Fruit fly (Drosophila melanogaster): ENCODE results near the gene CG33189.
A peak's percentile ranks its signal among the peaks of the same experiment; 100 is the strongest.

Gene CG33189

DNA sequence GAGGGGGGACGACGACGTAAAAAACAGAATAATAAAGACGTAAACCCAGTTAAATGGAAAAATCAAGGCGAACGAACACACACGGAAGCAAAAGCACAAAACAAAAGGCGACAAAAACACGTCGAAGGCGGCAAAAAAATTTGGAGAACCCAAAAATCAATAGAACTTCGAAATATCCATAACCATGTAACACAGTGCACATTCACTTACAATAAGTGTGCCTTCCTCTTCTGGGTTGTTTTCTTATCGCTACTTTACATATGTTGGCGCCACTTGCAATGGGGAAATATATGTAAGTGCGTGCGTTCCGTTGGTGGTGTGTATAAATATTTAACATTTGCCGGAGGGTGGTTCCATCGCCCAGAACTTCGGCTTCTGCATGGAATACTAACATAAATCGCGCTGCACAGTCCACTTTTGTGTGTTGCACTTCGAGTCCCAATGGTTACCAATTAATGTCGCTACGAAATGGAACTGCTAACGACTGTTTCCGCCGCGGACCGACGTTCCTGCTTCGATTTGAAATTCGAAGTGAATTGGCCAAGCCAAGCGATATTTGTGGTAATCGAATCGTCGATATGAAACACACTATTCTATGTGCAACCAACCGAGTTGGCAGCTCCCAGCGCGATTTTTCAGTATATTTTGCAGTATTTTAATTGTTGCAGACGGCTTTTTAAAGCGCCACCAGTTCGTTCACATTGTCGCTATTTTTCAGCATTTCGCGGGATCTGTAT, 33.3 kb downstream of the CG33189 start, which contains the start of the genes CG9801 and Nasp (continued):
- TF ChIP-seq kay (GFP tag; optimal IDR thresholded peaks at IDR 0.05) (peak; percentile 23), sisA (GFP tag; IDR thresholded peaks at IDR 0.05) (peak; percentile 19; the same call in 1 of the 2 replicates), ftz-f1 (GFP tag; optimal IDR thresholded peaks at IDR 0.05) (no peak), Sox102F (GFP tag; optimal IDR thresholded peaks at IDR 0.05) (no peak), CG4730 (GFP tag; IDR thresholded peaks at IDR 0.05) (no peak), bab2 (GFP tag; optimal IDR thresholded peaks at IDR 0.05) (no peak), Aef1 (GFP tag; IDR thresholded peaks at IDR 0.05) (no peak), TFAM (GFP tag; optimal IDR thresholded peaks at IDR 0.05) (no peak), CG4707 (GFP tag; optimal IDR thresholded peaks at IDR 0.05) (no peak), Dip2 (GFP tag; IDR thresholded peaks at IDR 0.05) (no peak), CG12071 (GFP tag; optimal IDR thresholded peaks at IDR 0.05) (peak; percentile 51), CG2875 (GFP tag; optimal IDR thresholded peaks at IDR 0.05) (no peak), CG31224 (GFP tag; IDR thresholded peaks at IDR 0.05) (0 out of 2 replicates have a peak, but pooled peaks have one; percentile 18), Jarid2 (GFP tag; optimal IDR thresholded peaks at IDR 0.05) (peak; percentile 81), CoRest (tag; optimal IDR thresholded peaks at IDR 0.05) (peak; percentile 44), HLH54F (GFP tag; optimal IDR thresholded peaks at IDR 0.05) (peak; percentile 33), gce (GFP tag; IDR thresholded peaks at IDR 0.05) (0 out of 3 replicates have a peak, but pooled peaks have one; percentile 15), sens-2 (GFP tag; IDR thresholded peaks at IDR 0.05) (no peak), CG15601 (tag; optimal IDR thresholded peaks at IDR 0.05) (peak; percentile 44), seq (GFP tag; IDR thresholded peaks at IDR 0.05) (no peak), pita (GFP tag; optimal IDR thresholded peaks at IDR 0.05) (no peak), Lpt (GFP tag; optimal IDR thresholded peaks at IDR 0.05) (no peak), gsb (GFP tag; IDR thresholded peaks at IDR 0.05) (no peak), CG11247 (GFP tag; IDR thresholded peaks at IDR 0.05) (peak; percentile 45; the same call in 1 of the 2 replicates), tgo (GFP tag; IDR thresholded peaks at IDR 0.05) (no peak), pfk (GFP tag; optimal IDR thresholded peaks at IDR 0.05) (no peak), ken (GFP tag; IDR thresholded peaks at IDR 0.05) (no peak), jigr1 (GFP tag; IDR thresholded peaks at IDR 0.05) (no peak), gt (GFP tag; IDR thresholded peaks at IDR 0.05) (no peak), CG3065 (GFP tag; optimal IDR thresholded peaks at IDR 0.05) (no peak), CG9215 (GFP tag; IDR thresholded peaks at IDR 0.05) (0 out of 2 replicates have a peak, but pooled peaks have one; percentile 12), CG33557 (GFP tag; optimal IDR thresholded peaks at IDR 0.05) (no peak), unpg (GFP tag; optimal IDR thresholded peaks at IDR 0.05) (no peak), aop (GFP tag; IDR thresholded peaks at IDR 0.05) (no peak), peb (GFP tag; IDR thresholded peaks at IDR 0.05) (0 out of 2 replicates have a peak, but pooled peaks have one; percentile 30), CG9932 (GFP tag; IDR thresholded peaks at IDR 0.05) (peak; percentile 55), Gsc (GFP tag; IDR thresholded peaks at IDR 0.05) (no peak), CG15269 (tag; optimal IDR thresholded peaks at IDR 0.05) (peak; percentile 25), CG10366 (GFP tag; IDR thresholded peaks at IDR 0.05) (peak; percentile 9; the same call in 1 of the 2 replicates), Ravus (GFP tag; IDR thresholded peaks at IDR 0.05) (no peak), CG15514 (GFP tag; optimal IDR thresholded peaks at IDR 0.05) (peak; percentile 81), CG14860 (GFP tag; IDR thresholded peaks at IDR 0.05; ENCODE audit: partially characterized antibody) (peak; percentile 56; the same call in 2 of the 3 replicates), zfh2 (GFP tag; optimal IDR thresholded peaks at IDR 0.05) (peak; percentile 28), MBD-R2 (GFP tag; IDR thresholded peaks at IDR 0.05) (peak; percentile 77), CG17359 (tag; optimal IDR thresholded peaks at IDR 0.05) (peak; percentile 18), CG14710 (tag; optimal IDR thresholded peaks at IDR 0.05) (peak; percentile 67), sug (tag; optimal IDR thresholded peaks at IDR 0.05) (no peak), CG11456 (GFP tag; IDR thresholded peaks at IDR 0.05) (0 out of 3 replicates have a peak, but pooled peaks have one; percentile 13), D (optimal IDR thresholded peaks at IDR 0.05) (no peak), D (GFP tag; optimal IDR thresholded peaks at IDR 0.05) (no peak)

Measured in whole organism, embryonic.